Worm (Caenorhabditis elegans): ENCODE results near the gene hpo-34.

DNA sequence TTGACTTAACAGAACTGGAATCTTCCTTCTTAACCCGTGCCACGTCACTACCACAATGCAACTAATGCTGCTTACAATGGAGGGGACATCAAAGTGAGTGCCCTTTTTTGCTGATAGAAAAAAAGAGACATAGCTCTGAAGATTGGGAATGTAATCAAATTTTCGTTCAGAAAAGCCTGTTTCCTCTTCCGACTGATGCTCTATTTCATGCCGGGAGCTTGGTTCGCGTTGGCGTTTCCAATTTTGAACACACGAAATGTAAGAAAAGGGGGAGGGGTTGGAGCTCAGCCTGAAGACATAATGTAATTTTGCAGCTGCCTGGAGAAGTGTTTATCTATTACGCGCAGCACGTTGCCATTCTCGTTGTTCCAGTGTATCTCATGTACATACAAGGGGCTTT, 39.3 kb upstream of the hpo-34 start:
- no peak for TF ChIP-seq ztf-25 (GFP tag; IDR thresholded peaks at IDR 0.05)
- TF ChIP-seq lag-1 (GFP tag; IDR thresholded peaks at IDR 0.05), result no peak
- no peak for TF ChIP-seq ceh-91 (GFP tag; IDR thresholded peaks at IDR 0.05)
- TF ChIP-seq efl-1 (GFP tag; optimal IDR thresholded peaks at IDR 0.05), result no peak
- TF ChIP-seq pha-4 (tag; optimal IDR thresholded peaks at IDR 0.05), result no peak
- TF ChIP-seq somi-1 (GFP tag; optimal IDR thresholded peaks at IDR 0.05), result no peak
- no peak for TF ChIP-seq dpff-1 (tag; optimal IDR thresholded peaks at IDR 0.05)
- TF ChIP-seq ztf-3 (GFP tag; optimal IDR thresholded peaks at IDR 0.05), result no peak
- no peak for TF ChIP-seq ama-1 (optimal IDR thresholded peaks at IDR 0.05)
- TF ChIP-seq ama-1 (GFP tag; optimal IDR thresholded peaks at IDR 0.05), result no peak
- no peak for TF ChIP-seq ekl-4 (GFP tag; IDR thresholded peaks at IDR 0.05)
- TF ChIP-seq nfya-2 (GFP tag; IDR thresholded peaks at IDR 0.05), result no peak
- no peak for TF ChIP-seq rcor-1 (GFP tag; IDR thresholded peaks at IDR 0.05)
- TF ChIP-seq ceh-100 (GFP tag; IDR thresholded peaks at IDR 0.05), result no peak
- TF ChIP-seq unc-130 (GFP tag; optimal IDR thresholded peaks at IDR 0.05), result no peak

Data from whole organism, young adult.